Fruit fly (Drosophila melanogaster) whole organism, wandering third instar larva: ENCODE measurements around the gene CG2930.

Experiments
- CG32264 ChIP-seq: fragments of 200-800 bp; sonication (Bioruptor generic); optimal IDR thresholded peaks from 2 replicates; lab custom pipeline; 2016; ENCODE audit warnings: missing biosample characterization, missing genetic modification characterization
- CrebA ChIP-seq: fragments of 200-800 bp; sonication (Bioruptor generic); optimal IDR thresholded peaks from 2 replicates; lab custom pipeline; 2016; ENCODE audit warnings: missing biosample characterization, mild to moderate bottlenecking, missing genetic modification characterization, borderline replicate concordance
- Dif ChIP-seq: fragments of 200-275, 200-300 bp; sonication (Bioruptor generic); optimal IDR thresholded peaks from 2 replicates; lab custom pipeline; 2018; ENCODE audit warnings: missing biosample characterization, missing genetic modification characterization; ENCODE audit not compliant: partially characterized antibody
- GATAd ChIP-seq: sonication (Bioruptor generic); optimal IDR thresholded peaks from 2 replicates; lab custom pipeline; 2016; ENCODE audit warnings: missing biosample characterization, missing genetic modification characterization
- HLH106 ChIP-seq: fragments of 200-800 bp; optimal IDR thresholded peaks from 3 replicates; lab custom pipeline; 2019; ENCODE audit warnings: missing biosample characterization, mild to moderate bottlenecking, missing genetic modification characterization, moderate library complexity
- Hnf4 ChIP-seq: fragments of 200-800 bp; sonication (Bioruptor generic); optimal IDR thresholded peaks from 2 replicates; lab custom pipeline; 2016; ENCODE audit warnings: missing biosample characterization, mild to moderate bottlenecking, missing genetic modification characterization
- Hr78 ChIP-seq: fragments of >200 bp; optimal IDR thresholded peaks from 2 replicates; lab custom pipeline; 2017; ENCODE audit warnings: missing biosample characterization, missing genetic modification characterization
- Hr83 ChIP-seq: fragments of 200-300 bp; sonication (Bioruptor generic); optimal IDR thresholded peaks from 2 replicates; lab custom pipeline; 2016; ENCODE audit warnings: missing biosample characterization, mild to moderate bottlenecking, missing genetic modification characterization, moderate library complexity; ENCODE audit not compliant: poor library complexity, severe bottlenecking
- Jra ChIP-seq: sonication (Bioruptor generic); optimal IDR thresholded peaks from 2 replicates; lab custom pipeline; 2016; ENCODE audit warnings: missing biosample characterization, missing genetic modification characterization
- Myc ChIP-seq: fragments of >200 bp; optimal IDR thresholded peaks from 2 replicates; lab custom pipeline; 2017
- N ChIP-seq: fragments of >200 bp; optimal IDR thresholded peaks from 2 replicates; lab custom pipeline; 2018; ENCODE audit warnings: missing biosample characterization, missing external identifiers, missing genetic modification characterization
- OdsH ChIP-seq: fragments of 200-800 bp; sonication (Bioruptor generic); optimal IDR thresholded peaks from 2 replicates; lab custom pipeline; 2016; ENCODE audit warnings: missing biosample characterization, mild to moderate bottlenecking, missing genetic modification characterization
- Rel ChIP-seq, 2 experiments: fragments of 200-800 bp; sonication (Bioruptor generic) in 1 of 2; optimal IDR thresholded peaks; 2 replicates in 1 of 2; 3 replicates in 1 of 2; lab custom pipeline; 2016 to 2019; ENCODE audit warnings: mild to moderate bottlenecking in 2 of 2, missing biosample characterization in 2 of 2, missing genetic modification characterization in 2 of 2, moderate library complexity in 1 of 2
- Sp1 ChIP-seq: fragments of 200-800 bp; sonication (Bioruptor generic); optimal IDR thresholded peaks from 3 replicates; lab custom pipeline; 2019; ENCODE audit warnings: missing biosample characterization, mild to moderate bottlenecking, missing genetic modification characterization, moderate library complexity
- Vsx2 ChIP-seq: fragments of 200-300, 225-300 bp; sonication (Bioruptor generic); optimal IDR thresholded peaks from 2 replicates; lab custom pipeline; 2018; ENCODE audit warnings: missing biosample characterization, missing genetic modification characterization; ENCODE audit not compliant: partially characterized antibody
- br ChIP-seq: fragments of 200-800 bp; sonication (Bioruptor generic); optimal IDR thresholded peaks from 2 replicates; lab custom pipeline; 2016; ENCODE audit warnings: missing biosample characterization, missing genetic modification characterization
- brk ChIP-seq: fragments of 200-800 bp; sonication (Bioruptor generic); optimal IDR thresholded peaks from 2 replicates; lab custom pipeline; 2016; ENCODE audit warnings: missing biosample characterization, mild to moderate bottlenecking, missing genetic modification characterization
- dl ChIP-seq, 2 experiments: fragments of 175-275, 200-275 bp in 1 of 2; fragments of 200-275 bp in 1 of 2; sonication (Bioruptor generic); optimal IDR thresholded peaks; lab custom pipeline; 2018; ENCODE audit warnings: mild to moderate bottlenecking in 2 of 2, missing biosample characterization in 2 of 2, missing genetic modification characterization in 2 of 2, moderate library complexity in 2 of 2; ENCODE audit not compliant: partially characterized antibody in 2 of 2, insufficient read depth in 1 of 2
- dmrt93B ChIP-seq: fragments of 200-800 bp; sonication (Bioruptor generic); optimal IDR thresholded peaks from 2 replicates; lab custom pipeline; 2018; ENCODE audit warnings: missing biosample characterization, mild to moderate bottlenecking, missing genetic modification characterization
- ey ChIP-seq: fragments of 200-800 bp; sonication (Bioruptor generic); optimal IDR thresholded peaks from 2 replicates; lab custom pipeline; 2016; ENCODE audit warnings: missing biosample characterization, missing genetic modification characterization
- fru ChIP-seq: fragments of 200-800 bp; sonication (Bioruptor generic); optimal IDR thresholded peaks from 3 replicates; lab custom pipeline; 2016; ENCODE audit warnings: missing biosample characterization, mild to moderate bottlenecking, missing genetic modification characterization
- h ChIP-seq: fragments of 200-800 bp; sonication (Bioruptor generic); optimal IDR thresholded peaks from 3 replicates; lab custom pipeline; 2016; ENCODE audit warnings: missing biosample characterization, mild to moderate bottlenecking, missing genetic modification characterization
- psq ChIP-seq: fragments of 200-800 bp; sonication (Bioruptor generic); optimal IDR thresholded peaks from 3 replicates; lab custom pipeline; 2017; ENCODE audit warnings: missing biosample characterization, mild to moderate bottlenecking, missing genetic modification characterization, moderate library complexity
- rgr ChIP-seq: fragments of 200-800 bp; sonication (Bioruptor generic); optimal IDR thresholded peaks from 3 replicates; lab custom pipeline; 2016; ENCODE audit warnings: missing biosample characterization, mild to moderate bottlenecking, missing genetic modification characterization
- sage ChIP-seq: fragments of 200-800 bp; sonication (Bioruptor generic); optimal IDR thresholded peaks from 2 replicates; lab custom pipeline; 2016; ENCODE audit warnings: missing biosample characterization, mild to moderate bottlenecking, missing genetic modification characterization
- sv ChIP-seq: fragments of 200-800 bp; sonication (Bioruptor generic); optimal IDR thresholded peaks from 3 replicates; lab custom pipeline; 2016; ENCODE audit warnings: missing biosample characterization, missing genetic modification characterization
- usp ChIP-seq: fragments of >200 bp; optimal IDR thresholded peaks from 2 replicates; lab custom pipeline; 2017; ENCODE audit warnings: missing biosample characterization, missing genetic modification characterization
- woc ChIP-seq: sonication (Bioruptor generic); optimal IDR thresholded peaks from 2 replicates; lab custom pipeline; 2016; ENCODE audit warnings: missing biosample characterization, mild to moderate bottlenecking, missing genetic modification characterization

Gene CG2930

DNA sequence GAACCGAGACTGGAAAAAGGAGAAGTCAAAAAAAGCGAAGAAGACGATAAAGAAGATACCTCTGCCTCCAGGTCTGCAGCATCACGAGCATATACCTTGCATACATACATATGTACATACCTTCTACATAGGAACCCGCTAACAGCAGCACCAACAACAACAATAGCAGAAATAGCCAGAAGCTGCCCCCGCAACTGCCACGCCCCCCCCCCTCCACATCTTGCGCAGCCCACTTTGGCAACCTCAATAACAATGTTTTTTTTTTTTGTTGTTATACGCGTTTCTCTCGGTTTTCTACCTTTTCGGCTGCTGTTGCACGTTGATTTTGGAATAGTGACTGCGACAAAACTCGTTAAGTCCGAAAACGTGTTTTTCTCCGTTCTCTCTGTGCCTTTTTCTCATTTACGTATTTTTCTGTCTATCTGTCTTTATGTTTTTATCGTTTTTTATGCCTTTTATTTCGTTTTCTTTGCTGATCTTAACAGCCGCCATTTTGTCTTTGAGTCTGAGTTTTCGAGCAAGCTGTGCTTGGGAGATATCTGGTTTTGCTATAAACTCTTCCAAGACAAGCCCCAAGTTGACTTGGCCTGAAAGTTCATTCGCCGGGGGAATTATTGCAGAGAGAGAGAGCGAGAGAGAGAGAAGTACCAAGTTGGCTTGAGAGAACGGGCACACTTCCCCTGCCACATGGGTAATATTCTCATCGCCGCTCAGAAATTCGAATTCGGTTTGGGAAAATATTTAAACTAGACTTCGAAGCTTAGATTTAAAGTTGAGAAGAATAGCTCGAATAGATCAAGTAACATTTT is 33.6 kb upstream of the CG2930 start:
- TF ChIP-seq usp = no peak
- peak; percentile 12 for TF ChIP-seq CrebA (GFP tag; lab: Kevin White, UChicago)
- TF ChIP-seq psq (GFP tag; lab: Kevin White, UChicago) = peak; percentile 93
- TF ChIP-seq dl (GFP tag; optimal IDR thresholded peaks at IDR 0.05; lab: Kevin White, UChicago; ENCODE audit: insufficient read depth in 1 of 2, partially characterized antibody in 2 of 2) = peak in 1 of 2 experiments; percentile 40
- TF ChIP-seq Jra (GFP tag; lab: Kevin White, UChicago) = no peak
- TF ChIP-seq br (GFP tag; lab: Kevin White, UChicago) = no peak
- TF ChIP-seq Myc = no peak
- peak; percentile 49 for TF ChIP-seq Dif
- TF ChIP-seq ey (GFP tag; lab: Kevin White, UChicago) = no peak
- TF ChIP-seq Hr83 (GFP tag; lab: Kevin White, UChicago) = no peak

- TF ChIP-seq brk (GFP tag; lab: Kevin White, UChicago) = no peak
- no peak for TF ChIP-seq woc
- TF ChIP-seq Myc = peak; percentile 65
Measured at dm6 chrX:3835764-3836342, 32.9 kb upstream of the CG2930 start.

- TF ChIP-seq sage = no peak
- no peak for TF ChIP-seq Jra (GFP tag; lab: Kevin White, UChicago)
- TF ChIP-seq CrebA (GFP tag; lab: Kevin White, UChicago) = no peak
- TF ChIP-seq ey (GFP tag; lab: Kevin White, UChicago) = no peak
- no peak for TF ChIP-seq N
- TF ChIP-seq Dif = no peak
- TF ChIP-seq Hr78 (GFP tag; lab: Kevin White, UChicago) = no peak
Measured at dm6 chrX:3837628-3838027, 31.1 kb upstream of the CG2930 start.

DNA sequence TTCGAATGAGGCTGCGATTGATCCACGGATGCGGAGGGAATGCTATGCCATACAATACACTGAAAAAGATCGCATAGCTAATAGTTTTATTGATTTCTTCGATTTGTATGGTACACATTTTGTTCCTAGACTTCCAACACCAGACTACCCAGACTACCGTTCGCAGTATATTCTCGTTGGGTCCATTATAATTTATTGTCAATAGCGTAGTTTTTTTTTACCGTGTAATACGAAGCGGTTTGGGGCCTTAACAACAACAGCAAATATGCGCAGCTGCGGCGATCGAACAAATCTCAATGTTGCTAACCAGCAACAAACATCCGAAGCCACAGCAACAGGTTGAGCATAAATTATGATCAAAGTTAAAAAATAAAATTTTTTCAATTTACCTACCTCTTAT is 30.1 kb upstream of the CG2930 start:
- peak; percentile 4 for TF ChIP-seq dmrt93B (GFP tag; lab: Kevin White, UChicago)
- peak; percentile 13 for TF ChIP-seq HLH106
- TF ChIP-seq h (GFP tag; lab: Kevin White, UChicago) = peak; percentile 32
- TF ChIP-seq sv (GFP tag; lab: Kevin White, UChicago) = peak; percentile 79
- TF ChIP-seq rgr (GFP tag; lab: Kevin White, UChicago) = peak; percentile 14
- TF ChIP-seq Hnf4 (GFP tag; lab: Kevin White, UChicago) = peak; percentile 26
- peak; percentile 7 for TF ChIP-seq br (GFP tag; lab: Kevin White, UChicago)
- TF ChIP-seq Jra (GFP tag; lab: Kevin White, UChicago) = no peak
- no peak for TF ChIP-seq dl (GFP tag; optimal IDR thresholded peaks at IDR 0.05; lab: Kevin White, UChicago; ENCODE audit: insufficient read depth in 1 of 2, partially characterized antibody in 2 of 2)
- TF ChIP-seq fru = no peak
- peak; percentile 27 for TF ChIP-seq Sp1 (GFP tag; lab: Kevin White, UChicago)
- no peak for TF ChIP-seq CG32264 (GFP tag; lab: Kevin White, UChicago)

dm6 chrX:3840962-3841361 is 27.8 kb upstream of the CG2930 start:
- TF ChIP-seq brk (GFP tag; lab: Kevin White, UChicago) (peak; percentile 67), fru (peak; percentile 54), Sp1 (GFP tag; lab: Kevin White, UChicago) (peak; percentile 17), GATAd (GFP tag; lab: Kevin White, UChicago) (no peak), Rel (GFP tag; optimal IDR thresholded peaks at IDR 0.05; lab: Kevin White, UChicago) (peak; percentile 56), Rel (tag; optimal IDR thresholded peaks at IDR 0.05; lab: Kevin White, UChicago) (no peak), Dif (peak; percentile 48), CrebA (GFP tag; lab: Kevin White, UChicago) (peak; percentile 29), h (GFP tag; lab: Kevin White, UChicago) (peak; percentile 7), OdsH (GFP tag; lab: Kevin White, UChicago) (no peak), Vsx2 (GFP tag; lab: Kevin White, UChicago) (peak; percentile 56), psq (GFP tag; lab: Kevin White, UChicago) (no peak)
